Fruit fly (Drosophila melanogaster) whole organism, embryonic: ENCODE measurements around the gene Oatp74D.
A peak's percentile ranks its signal among the peaks of the same experiment; 100 is the strongest.

Source experiments
- Aef1 ChIP-seq: fragments of 200-800 bp; sonication (Bioruptor generic); IDR thresholded peaks from 3 replicates; pipeline ENCODE4 v1.3.6; 2022; ENCODE audit warnings: missing biosample characterization, missing genetic modification characterization
- Blimp-1 ChIP-seq: fragments of 200-800 bp; sonication (Bioruptor generic); optimal IDR thresholded peaks from 3 replicates; lab custom pipeline; 2018; ENCODE audit warnings: missing biosample characterization, missing genetic modification characterization, mild to moderate bottlenecking, moderate library complexity, missing genetic modification reagents
- CG10209 ChIP-seq: fragments of 200-800 bp; sonication (Bioruptor generic); optimal IDR thresholded peaks from 3 replicates; lab custom pipeline; 2017; ENCODE audit warnings: missing biosample characterization, mild to moderate bottlenecking, missing genetic modification characterization, missing genetic modification reagents
- CG10267 ChIP-seq: fragments of 200-800 bp; sonication (Bioruptor generic); optimal IDR thresholded peaks from 2 replicates; lab custom pipeline; 2018; ENCODE audit warnings: missing biosample characterization, mild to moderate bottlenecking, missing genetic modification characterization, moderate library complexity
- CG11085 ChIP-seq: fragments of 200-800 bp; sonication (Bioruptor generic); IDR thresholded peaks from 2 replicates; pipeline ENCODE4 v1.3.6; 2022; ENCODE audit warnings: missing biosample characterization, missing genetic modification characterization
- CG12299 ChIP-seq: fragments of 200-800 bp; sonication (Bioruptor generic); optimal IDR thresholded peaks from 2 replicates; lab custom pipeline; 2018; ENCODE audit warnings: missing biosample characterization, mild to moderate bottlenecking, missing genetic modification characterization
- CG12744 ChIP-seq: fragments of 200-800 bp; sonication (Bioruptor generic); optimal IDR thresholded peaks from 2 replicates; lab custom pipeline; 2016; ENCODE audit warnings: missing biosample characterization, missing genetic modification characterization
- CG16863 ChIP-seq: fragments of 200-800 bp; sonication (Bioruptor generic); optimal IDR thresholded peaks from 3 replicates; lab custom pipeline; 2016; ENCODE audit warnings: missing biosample characterization, missing genetic modification characterization
- CG17912 ChIP-seq: fragments of 200-800 bp; sonication (Bioruptor generic); optimal IDR thresholded peaks from 2 replicates; lab custom pipeline; 2018; ENCODE audit warnings: missing biosample characterization, mild to moderate bottlenecking, missing genetic modification characterization
- CG18476 ChIP-seq: fragments of 200-800 bp; sonication (Bioruptor generic); optimal IDR thresholded peaks from 2 replicates; lab custom pipeline; 2016; ENCODE audit warnings: missing biosample characterization, mild to moderate bottlenecking, missing genetic modification characterization
- CG18599 ChIP-seq: fragments of 200-800 bp; sonication (Bioruptor generic); optimal IDR thresholded peaks from 3 replicates; lab custom pipeline; 2017; ENCODE audit warnings: missing biosample characterization, missing genetic modification characterization, mild to moderate bottlenecking, moderate library complexity, missing genetic modification reagents
- CG2712 ChIP-seq: fragments of 200-800 bp; optimal IDR thresholded peaks from 3 replicates; lab custom pipeline; 2019; ENCODE audit warnings: missing biosample characterization, mild to moderate bottlenecking, missing genetic modification characterization, moderate library complexity
- CG31441 ChIP-seq: fragments of 200-800 bp; sonication (Bioruptor generic); IDR thresholded peaks from 2 replicates; pipeline ENCODE4 v1.3.6; 2022; ENCODE audit warnings: missing biosample characterization, missing genetic modification characterization
- CG3995 ChIP-seq: fragments of 200-800 bp; sonication (Bioruptor generic); optimal IDR thresholded peaks from 3 replicates; lab custom pipeline; 2016; ENCODE audit warnings: missing biosample characterization, missing genetic modification characterization
- CG4404 ChIP-seq: fragments of 200-800 bp; sonication (Bioruptor generic); IDR thresholded peaks from 2 replicates; pipeline ENCODE4 v1.3.6; 2022; ENCODE audit warnings: missing biosample characterization, missing genetic modification characterization
- CG4707 ChIP-seq: fragments of 200-800 bp; sonication (Bioruptor generic); optimal IDR thresholded peaks from 2 replicates; lab custom pipeline; 2018; ENCODE audit warnings: missing biosample characterization, mild to moderate bottlenecking, missing genetic modification characterization, moderate library complexity
- CG6254 ChIP-seq: fragments of 200-800 bp; sonication (Bioruptor generic); optimal IDR thresholded peaks from 3 replicates; lab custom pipeline; 2017; ENCODE audit warnings: mild to moderate bottlenecking, missing biosample characterization, missing genetic modification reagents, missing genetic modification characterization
- CG6854 ChIP-seq: fragments of 200-800 bp; sonication (Bioruptor generic); optimal IDR thresholded peaks from 3 replicates; lab custom pipeline; 2017; ENCODE audit warnings: missing biosample characterization, mild to moderate bottlenecking, missing genetic modification characterization
- CG7556 ChIP-seq: fragments of 200-800 bp; sonication (Bioruptor generic); optimal IDR thresholded peaks from 2 replicates; lab custom pipeline; 2017; ENCODE audit warnings: missing biosample characterization, mild to moderate bottlenecking, missing genetic modification characterization
- CG7963 ChIP-seq: fragments of 200-800 bp; sonication (Bioruptor generic); IDR thresholded peaks from 3 replicates; pipeline ENCODE4 v1.3.6; 2022; ENCODE audit warnings: missing biosample characterization, missing genetic modification characterization; ENCODE audit not compliant: partially characterized antibody
- Deaf1 ChIP-seq: fragments of 200-800 bp; optimal IDR thresholded peaks from 3 replicates; lab custom pipeline; 2019; ENCODE audit warnings: missing biosample characterization, mild to moderate bottlenecking, missing genetic modification characterization, moderate library complexity
- E2f2 ChIP-seq: fragments of 200-800 bp; sonication (Bioruptor generic); IDR thresholded peaks from 2 replicates; pipeline ENCODE4 v1.3.6; 2022; ENCODE audit warnings: missing biosample characterization, missing genetic modification characterization
- Elba2 ChIP-seq: fragments of 200-800 bp; sonication (Bioruptor generic); optimal IDR thresholded peaks from 3 replicates; lab custom pipeline; 2016; ENCODE audit warnings: missing biosample characterization, missing genetic modification characterization
- Fer3 ChIP-seq: fragments of 200-800 bp; sonication (Bioruptor generic); optimal IDR thresholded peaks from 2 replicates; lab custom pipeline; 2018; ENCODE audit warnings: missing biosample characterization, mild to moderate bottlenecking, missing genetic modification characterization, moderate library complexity
- H15 ChIP-seq: fragments of 200-800 bp; sonication (Bioruptor generic); IDR thresholded peaks from 3 replicates; pipeline ENCODE4 v1.3.6; 2022; ENCODE audit warnings: missing biosample characterization, missing genetic modification characterization
- HHEX ChIP-seq: fragments of 200-800 bp; sonication (Bioruptor generic); optimal IDR thresholded peaks from 3 replicates; lab custom pipeline; 2017; ENCODE audit warnings: missing biosample characterization, mild to moderate bottlenecking, missing genetic modification characterization, missing genetic modification reagents
- Max ChIP-seq: fragments of 200-800 bp; sonication (Bioruptor generic); optimal IDR thresholded peaks from 2 replicates; lab custom pipeline; 2016; ENCODE audit warnings: missing biosample characterization, mild to moderate bottlenecking, missing genetic modification characterization
- Ptx1 ChIP-seq: fragments of 200-800 bp; sonication (Bioruptor generic); IDR thresholded peaks from 2 replicates; pipeline ENCODE4 v1.3.6; 2022; ENCODE audit warnings: missing biosample characterization, missing genetic modification characterization
- Side ChIP-seq: fragments of 200-800 bp; sonication (Bioruptor generic); optimal IDR thresholded peaks from 2 replicates; lab custom pipeline; 2016; ENCODE audit warnings: missing biosample characterization, missing genetic modification characterization
- Sin3A ChIP-seq: fragments of >200 bp; optimal IDR thresholded peaks from 2 replicates; lab custom pipeline; 2018
- Six4 ChIP-seq: fragments of 200-800 bp; sonication (Bioruptor generic); optimal IDR thresholded peaks from 2 replicates; lab custom pipeline; 2016; ENCODE audit warnings: missing biosample characterization, missing genetic modification characterization
- ase ChIP-seq: fragments of 200-800 bp; sonication (Bioruptor generic); IDR thresholded peaks from 3 replicates; pipeline ENCODE4 v1.3.6; 2022; ENCODE audit warnings: missing biosample characterization, missing genetic modification characterization
- bigmax ChIP-seq: fragments of 200-800 bp; sonication (Bioruptor generic); optimal IDR thresholded peaks from 2 replicates; lab custom pipeline; 2018; ENCODE audit warnings: missing biosample characterization, mild to moderate bottlenecking, missing genetic modification characterization
- bsh ChIP-seq, 2 experiments: fragments of 200-800 bp; sonication (Bioruptor generic); optimal IDR thresholded peaks; 2 replicates each; lab custom pipeline; 2017 to 2018; ENCODE audit warnings: mild to moderate bottlenecking in 2 of 2, missing biosample characterization in 2 of 2, missing genetic modification characterization in 2 of 2, moderate library complexity in 1 of 2
- chif ChIP-seq, 2 experiments: fragments of 200-800 bp; sonication (Bioruptor generic); optimal IDR thresholded peaks; 3 replicates each; lab custom pipeline; 2016; ENCODE audit warnings: missing biosample characterization in 2 of 2, missing genetic modification characterization in 2 of 2
- emc ChIP-seq: fragments of 200-800 bp; sonication (Bioruptor generic); optimal IDR thresholded peaks from 2 replicates; lab custom pipeline; 2016; ENCODE audit warnings: missing biosample characterization, missing genetic modification characterization
- ewg ChIP-seq: fragments of 200-800 bp; sonication (Bioruptor generic); optimal IDR thresholded peaks from 3 replicates; lab custom pipeline; 2017; ENCODE audit warnings: mild to moderate bottlenecking, missing biosample characterization, missing genetic modification reagents, missing genetic modification characterization
- hbn ChIP-seq: fragments of 200-800 bp; sonication (Bioruptor generic); IDR thresholded peaks from 2 replicates; pipeline ENCODE4 v1.3.6; 2022; ENCODE audit warnings: missing biosample characterization, missing genetic modification characterization; ENCODE audit not compliant: partially characterized antibody
- luna ChIP-seq: fragments of 200-800 bp; sonication (Bioruptor generic); optimal IDR thresholded peaks from 2 replicates; lab custom pipeline; 2016; ENCODE audit warnings: missing biosample characterization, missing genetic modification characterization
- p53 ChIP-seq: fragments of 200-800 bp; sonication (Bioruptor generic); optimal IDR thresholded peaks from 2 replicates; lab custom pipeline; 2016; ENCODE audit warnings: missing biosample characterization, missing genetic modification characterization
- pho ChIP-seq: fragments of 200-800 bp; sonication (Bioruptor generic); optimal IDR thresholded peaks from 2 replicates; lab custom pipeline; 2016; ENCODE audit warnings: missing biosample characterization, missing genetic modification characterization
- phol ChIP-seq: fragments of 200-800 bp; sonication (Bioruptor generic); optimal IDR thresholded peaks from 3 replicates; lab custom pipeline; 2018; ENCODE audit warnings: missing biosample characterization, mild to moderate bottlenecking, missing genetic modification characterization, moderate library complexity
- pzg ChIP-seq: fragments of 200-800 bp; sonication (Bioruptor generic); optimal IDR thresholded peaks from 3 replicates; lab custom pipeline; 2018; ENCODE audit warnings: missing biosample characterization, mild to moderate bottlenecking, missing genetic modification characterization, moderate library complexity
- repo ChIP-seq: fragments of 200-800 bp; sonication (Bioruptor generic); optimal IDR thresholded peaks from 2 replicates; lab custom pipeline; 2016; ENCODE audit warnings: missing biosample characterization, missing genetic modification characterization
- sd ChIP-seq: fragments of 200-800 bp; sonication (Bioruptor generic); optimal IDR thresholded peaks from 3 replicates; lab custom pipeline; 2018; ENCODE audit warnings: missing biosample characterization, mild to moderate bottlenecking, missing genetic modification characterization, moderate library complexity
- seq ChIP-seq: fragments of 200-800 bp; sonication (Bioruptor generic); IDR thresholded peaks from 2 replicates; pipeline ENCODE4 v1.3.6; 2022; ENCODE audit warnings: missing biosample characterization, missing genetic modification characterization
- so ChIP-seq: fragments of 200-800 bp; sonication (Bioruptor generic); IDR thresholded peaks from 3 replicates; pipeline ENCODE4 v1.3.6; 2022; ENCODE audit warnings: missing biosample characterization, missing genetic modification characterization
- sqz ChIP-seq: fragments of 200-800 bp; sonication (Bioruptor generic); optimal IDR thresholded peaks from 3 replicates; lab custom pipeline; 2018; ENCODE audit warnings: missing biosample characterization, mild to moderate bottlenecking, missing genetic modification characterization
- sug ChIP-seq: fragments of 200-800 bp; optimal IDR thresholded peaks from 2 replicates; lab custom pipeline; 2019; ENCODE audit warnings: missing biosample characterization, mild to moderate bottlenecking, missing genetic modification characterization, moderate library complexity
- vnd ChIP-seq: fragments of 200-800 bp; sonication (Bioruptor generic); IDR thresholded peaks from 3 replicates; pipeline ENCODE4 v1.3.6; 2022; ENCODE audit warnings: missing biosample characterization, missing genetic modification characterization; ENCODE audit not compliant: partially characterized antibody

The Oatp74D gene

dm6 chr3L:17474711-17475451, 12.0 kb upstream of the Oatp74D start, which contains the start of the genes UQCR-Q and CG46525 (continued):
- peak; percentile 59 for TF ChIP-seq CG10267
- no peak for TF ChIP-seq Fer3 (tag; lab: Kevin White, UChicago)
- TF ChIP-seq Sin3A (lab: Kevin White, UChicago) = peak; percentile 25
- TF ChIP-seq CG7556 (GFP tag; lab: Kevin White, UChicago) = no peak
- no peak for TF ChIP-seq CG3995 (GFP tag; lab: Kevin White, UChicago)
- no peak for TF ChIP-seq Ptx1 (GFP tag; lab: Robert Waterston, UW)
- no peak for TF ChIP-seq chif (GFP tag; optimal IDR thresholded peaks at IDR 0.05; lab: Kevin White, UChicago)
- TF ChIP-seq CG18476 (GFP tag; lab: Kevin White, UChicago) = no peak
- TF ChIP-seq CG10209 (GFP tag; lab: Kevin White, UChicago) = no peak
- TF ChIP-seq ase = no peak
- TF ChIP-seq bsh (GFP tag; optimal IDR thresholded peaks at IDR 0.05; lab: Kevin White, UChicago) = no peak
- no peak for TF ChIP-seq HHEX
- TF ChIP-seq ewg (GFP tag; lab: Kevin White, UChicago) = no peak
- TF ChIP-seq luna (GFP tag; lab: Kevin White, UChicago) = no peak
- no peak for TF ChIP-seq CG12299 (tag; lab: Kevin White, UChicago)
- TF ChIP-seq Aef1 (GFP tag; lab: Robert Waterston, UW) = no peak
- TF ChIP-seq Deaf1 (tag; lab: Kevin White, UChicago) = no peak
- 0 out of 2 replicates have a peak, but pooled peaks have one; percentile 39 for TF ChIP-seq hbn
- TF ChIP-seq pzg = peak; percentile 97
- TF ChIP-seq seq (GFP tag; lab: Robert Waterston, UW) = no peak
- TF ChIP-seq CG12744 (GFP tag; lab: Kevin White, UChicago) = no peak
- TF ChIP-seq CG6854 (GFP tag; lab: Kevin White, UChicago) = no peak
- TF ChIP-seq sqz (GFP tag; lab: Kevin White, UChicago) = no peak
- TF ChIP-seq p53 (GFP tag; lab: Kevin White, UChicago) = no peak
- TF ChIP-seq CG11085 (GFP tag; lab: Robert Waterston, UW) = no peak
- TF ChIP-seq E2f2 (GFP tag; lab: Robert Waterston, UW) = peak; percentile 86
- TF ChIP-seq bigmax = peak; percentile 66
- peak; percentile 1 for TF ChIP-seq pho (GFP tag; lab: Kevin White, UChicago)
- no peak for TF ChIP-seq Six4
- no peak for TF ChIP-seq emc (GFP tag; lab: Kevin White, UChicago)
- peak; percentile 12 for TF ChIP-seq Elba2 (GFP tag; lab: Kevin White, UChicago)
- TF ChIP-seq so (GFP tag; lab: Robert Waterston, UW) = no peak
- no peak for TF ChIP-seq vnd (GFP tag; lab: Robert Waterston, UW)
- no peak; the same call in 2 of the 3 replicates for TF ChIP-seq CG7963 (GFP tag; lab: Robert Waterston, UW)
- no peak for TF ChIP-seq CG6254 (GFP tag; lab: Kevin White, UChicago)
- no peak for TF ChIP-seq CG16863 (GFP tag; lab: Kevin White, UChicago)
- no peak for TF ChIP-seq Max (GFP tag; lab: Kevin White, UChicago)
- TF ChIP-seq CG4707 (GFP tag; lab: Kevin White, UChicago) = no peak
- no peak for TF ChIP-seq CG4404 (GFP tag; lab: Robert Waterston, UW)
- no peak for TF ChIP-seq H15 (GFP tag; lab: Robert Waterston, UW)
- peak; percentile 35 for TF ChIP-seq sug
- TF ChIP-seq CG17912 (GFP tag; lab: Kevin White, UChicago) = peak; percentile 70
- 0 out of 2 replicates have a peak, but pooled peaks have one; percentile 14 for TF ChIP-seq CG31441
- peak; percentile 69 for TF ChIP-seq sd (tag; lab: Kevin White, UChicago)
- no peak for TF ChIP-seq CG18599 (GFP tag; lab: Kevin White, UChicago)
- TF ChIP-seq repo (GFP tag; lab: Kevin White, UChicago) = no peak
- peak; percentile 56 for TF ChIP-seq phol (tag; lab: Kevin White, UChicago)
- peak; percentile 56 for TF ChIP-seq CG2712
- TF ChIP-seq Blimp-1 = no peak
- TF ChIP-seq Side (GFP tag; lab: Kevin White, UChicago) = no peak
